Fruit fly (Drosophila melanogaster) whole organism, embryonic: ENCODE results near the gene smash.

Source experiments
- Antp ChIP-seq: fragments of 200-800 bp; sonication (Bioruptor generic); optimal IDR thresholded peaks from 3 replicates; lab custom pipeline; 2016; ENCODE audit warnings: missing biosample characterization, missing genetic modification characterization
- CG10147 ChIP-seq: fragments of 200-800 bp; sonication (Bioruptor generic); optimal IDR thresholded peaks from 2 replicates; lab custom pipeline; 2019; ENCODE audit warnings: missing biosample characterization, mild to moderate bottlenecking, missing genetic modification characterization, moderate library complexity
- CG10209 ChIP-seq: fragments of 200-800 bp; sonication (Bioruptor generic); optimal IDR thresholded peaks from 3 replicates; lab custom pipeline; 2017; ENCODE audit warnings: missing biosample characterization, mild to moderate bottlenecking, missing genetic modification characterization, missing genetic modification reagents
- CG10959 ChIP-seq: fragments of 200-800 bp; sonication (Bioruptor generic); IDR thresholded peaks from 2 replicates; pipeline ENCODE4 v1.3.6; 2022; ENCODE audit warnings: missing biosample characterization, missing genetic modification characterization
- CG12155 ChIP-seq: fragments of 200-800 bp; sonication (Bioruptor generic); optimal IDR thresholded peaks from 3 replicates; lab custom pipeline; 2016; ENCODE audit warnings: missing biosample characterization, missing genetic modification characterization
- CG12219 ChIP-seq: fragments of 200-800 bp; sonication (Bioruptor generic); optimal IDR thresholded peaks from 3 replicates; lab custom pipeline; 2018; ENCODE audit warnings: missing biosample characterization, mild to moderate bottlenecking, missing genetic modification characterization
- CG12299 ChIP-seq: fragments of 200-800 bp; sonication (Bioruptor generic); optimal IDR thresholded peaks from 2 replicates; lab custom pipeline; 2018; ENCODE audit warnings: missing biosample characterization, mild to moderate bottlenecking, missing genetic modification characterization
- CG14014 ChIP-seq: fragments of 200-800 bp; sonication (Bioruptor generic); IDR thresholded peaks from 2 replicates; pipeline ENCODE4 v1.3.6; 2022; ENCODE audit warnings: missing biosample characterization, missing genetic modification characterization
- CG14860 ChIP-seq: fragments of 200-800 bp; sonication (Bioruptor generic); IDR thresholded peaks from 3 replicates; pipeline ENCODE4 v1.3.6; 2022; ENCODE audit warnings: missing biosample characterization, missing genetic modification characterization; ENCODE audit not compliant: partially characterized antibody
- CG18262 ChIP-seq: fragments of 200-800 bp; optimal IDR thresholded peaks from 3 replicates; lab custom pipeline; 2019; ENCODE audit warnings: missing biosample characterization, mild to moderate bottlenecking, missing genetic modification characterization, moderate library complexity
- CG3847 ChIP-seq: fragments of 200-800 bp; sonication (Bioruptor generic); IDR thresholded peaks from 2 replicates; pipeline ENCODE4 v1.3.6; 2022; ENCODE audit warnings: missing biosample characterization, missing genetic modification characterization
- CG4360 ChIP-seq: fragments of 200-800 bp; sonication (Bioruptor generic); IDR thresholded peaks from 2 replicates; pipeline ENCODE4 v1.3.6; 2022; ENCODE audit warnings: missing biosample characterization, missing genetic modification characterization
- CG4730 ChIP-seq: fragments of 200-800 bp; sonication (Bioruptor generic); IDR thresholded peaks from 2 replicates; pipeline ENCODE4 v1.3.6; 2022; ENCODE audit warnings: missing biosample characterization, missing genetic modification characterization
- CG4820 ChIP-seq: fragments of 200-800 bp; sonication (Bioruptor generic); optimal IDR thresholded peaks from 3 replicates; lab custom pipeline; 2016; ENCODE audit warnings: missing biosample characterization, missing genetic modification characterization
- CG6254 ChIP-seq: fragments of 200-800 bp; sonication (Bioruptor generic); optimal IDR thresholded peaks from 3 replicates; lab custom pipeline; 2017; ENCODE audit warnings: mild to moderate bottlenecking, missing biosample characterization, missing genetic modification reagents, missing genetic modification characterization
- CG6813 ChIP-seq: fragments of 200-800 bp; sonication (Bioruptor generic); optimal IDR thresholded peaks from 2 replicates; lab custom pipeline; 2017; ENCODE audit warnings: missing biosample characterization, missing genetic modification characterization, mild to moderate bottlenecking, moderate library complexity, missing genetic modification reagents
- CG9876 ChIP-seq: fragments of 200-800 bp; sonication (Bioruptor generic); optimal IDR thresholded peaks from 2 replicates; lab custom pipeline; 2016; ENCODE audit warnings: missing biosample characterization, missing genetic modification characterization
- CrebB ChIP-seq: fragments of 200-800 bp; sonication (Bioruptor generic); optimal IDR thresholded peaks from 3 replicates; lab custom pipeline; 2018; ENCODE audit warnings: missing biosample characterization, mild to moderate bottlenecking, missing genetic modification characterization
- D ChIP-seq, 2 experiments: fragments of 200-800 bp in 1 of 2; fragments of >200 bp in 1 of 2; sonication (Bioruptor generic) in 1 of 2; optimal IDR thresholded peaks; 2 replicates in 1 of 2; 3 replicates in 1 of 2; lab custom pipeline; 2017; ENCODE audit warnings: mild to moderate bottlenecking in 1 of 2, missing biosample characterization in 1 of 2, missing genetic modification characterization in 1 of 2, missing genetic modification reagents in 1 of 2
- Dbx ChIP-seq: fragments of 200-800 bp; sonication (Bioruptor generic); IDR thresholded peaks from 3 replicates; pipeline ENCODE4 v1.3.6; 2022; ENCODE audit warnings: missing biosample characterization, missing genetic modification characterization
- Drgx ChIP-seq: fragments of 200-800 bp; sonication (Bioruptor generic); IDR thresholded peaks from 2 replicates; pipeline ENCODE4 v1.3.6; 2022; ENCODE audit warnings: missing biosample characterization, missing genetic modification characterization
- E2f1 ChIP-seq: fragments of 200-800 bp; sonication (Bioruptor generic); IDR thresholded peaks from 2 replicates; pipeline ENCODE4 v1.3.6; 2022; ENCODE audit warnings: missing biosample characterization, missing genetic modification characterization
- Gsc ChIP-seq: fragments of 200-800 bp; sonication (Bioruptor generic); IDR thresholded peaks from 2 replicates; pipeline ENCODE4 v1.3.6; 2022; ENCODE audit warnings: missing biosample characterization, missing genetic modification characterization
- H2.0 ChIP-seq: fragments of 200-800 bp; sonication (Bioruptor generic); IDR thresholded peaks from 2 replicates; pipeline ENCODE4 v1.3.6; 2022; ENCODE audit warnings: missing biosample characterization, missing genetic modification characterization
- HLHmδ ChIP-seq: fragments of 200-800 bp; sonication (Bioruptor generic); optimal IDR thresholded peaks from 2 replicates; lab custom pipeline; 2018; ENCODE audit warnings: missing biosample characterization, mild to moderate bottlenecking, missing genetic modification characterization, moderate library complexity
- Hey ChIP-seq: fragments of 200-800 bp; sonication (Bioruptor generic); optimal IDR thresholded peaks from 3 replicates; lab custom pipeline; 2018; ENCODE audit warnings: missing biosample characterization, mild to moderate bottlenecking, missing genetic modification characterization
- HmgZ ChIP-seq: fragments of 200-800 bp; sonication (Bioruptor generic); optimal IDR thresholded peaks from 2 replicates; lab custom pipeline; 2018; ENCODE audit warnings: missing biosample characterization, mild to moderate bottlenecking, missing genetic modification characterization
- Hmr ChIP-seq: fragments of 200-800 bp; sonication (Bioruptor generic); optimal IDR thresholded peaks from 3 replicates; lab custom pipeline; 2017; ENCODE audit warnings: mild to moderate bottlenecking, missing biosample characterization, missing genetic modification reagents, missing genetic modification characterization
- NC2α ChIP-seq: fragments of 200-800 bp; sonication (Bioruptor generic); optimal IDR thresholded peaks from 2 replicates; lab custom pipeline; 2016; ENCODE audit warnings: missing biosample characterization, missing genetic modification characterization
- Optix ChIP-seq: fragments of 200-800 bp; sonication (Bioruptor generic); IDR thresholded peaks from 3 replicates; pipeline ENCODE4 v1.3.6; 2022; ENCODE audit warnings: missing biosample characterization, missing genetic modification characterization
- Rfx ChIP-seq: fragments of 200-800 bp; sonication (Bioruptor generic); IDR thresholded peaks from 2 replicates; pipeline ENCODE4 v1.3.6; 2022; ENCODE audit warnings: missing biosample characterization, missing genetic modification characterization
- Sin3A ChIP-seq: fragments of >200 bp; optimal IDR thresholded peaks from 2 replicates; lab custom pipeline; 2018
- Sox102F ChIP-seq: fragments of 200-800 bp; sonication (Bioruptor generic); optimal IDR thresholded peaks from 2 replicates; lab custom pipeline; 2018; ENCODE audit warnings: missing biosample characterization, mild to moderate bottlenecking, missing genetic modification characterization, moderate library complexity
- Usf ChIP-seq: fragments of 200-800 bp; sonication (Bioruptor generic); optimal IDR thresholded peaks from 2 replicates; lab custom pipeline; 2017; ENCODE audit warnings: missing genotype, missing biosample characterization, missing genetic modification characterization
- Xrp1 ChIP-seq: fragments of 200-800 bp; sonication (Bioruptor generic); IDR thresholded peaks from 2 replicates; pipeline ENCODE4 v1.3.6; 2022; ENCODE audit warnings: missing biosample characterization, missing genetic modification characterization
- cg ChIP-seq: fragments of 200-800 bp; sonication (Bioruptor generic); optimal IDR thresholded peaks from 3 replicates; lab custom pipeline; 2019; ENCODE audit warnings: missing biosample characterization, mild to moderate bottlenecking, missing genetic modification characterization, moderate library complexity
- chinmo ChIP-seq: fragments of 200-800 bp; sonication (Bioruptor generic); IDR thresholded peaks from 4 replicates; pipeline ENCODE4 v1.3.6; 2022; ENCODE audit warnings: missing biosample characterization, missing genetic modification characterization; ENCODE audit not compliant: partially characterized antibody
- dan ChIP-seq: fragments of 200-800 bp; sonication (Bioruptor generic); IDR thresholded peaks from 2 replicates; pipeline ENCODE4 v1.3.6; 2022; ENCODE audit warnings: missing biosample characterization, missing genetic modification characterization
- fd102C ChIP-seq: fragments of 200-800 bp; sonication (Bioruptor generic); optimal IDR thresholded peaks from 2 replicates; lab custom pipeline; 2018; ENCODE audit warnings: missing biosample characterization, mild to moderate bottlenecking, missing genetic modification characterization, moderate library complexity
- fu2 ChIP-seq: fragments of 200-800 bp; sonication (Bioruptor generic); optimal IDR thresholded peaks from 2 replicates; lab custom pipeline; 2016; ENCODE audit warnings: missing biosample characterization, missing genetic modification characterization
- gcm2 ChIP-seq: fragments of 200-800 bp; sonication (Bioruptor generic); optimal IDR thresholded peaks from 2 replicates; lab custom pipeline; 2016; ENCODE audit warnings: missing biosample characterization, missing genetic modification characterization
- her ChIP-seq: fragments of 200-800 bp; sonication (Bioruptor generic); optimal IDR thresholded peaks from 2 replicates; lab custom pipeline; 2016; ENCODE audit warnings: missing biosample characterization, missing genetic modification characterization
- insv ChIP-seq, 2 experiments: fragments of 200-800 bp; sonication (Bioruptor generic); optimal IDR thresholded peaks; 3 replicates each; lab custom pipeline; 2016 to 2018; ENCODE audit warnings: missing biosample characterization in 2 of 2, missing genetic modification characterization in 2 of 2
- mirr ChIP-seq: fragments of 200-800 bp; sonication (Bioruptor generic); optimal IDR thresholded peaks from 3 replicates; lab custom pipeline; 2018; ENCODE audit warnings: missing biosample characterization, mild to moderate bottlenecking, missing genetic modification characterization
- p53 ChIP-seq: fragments of 200-800 bp; sonication (Bioruptor generic); optimal IDR thresholded peaks from 2 replicates; lab custom pipeline; 2016; ENCODE audit warnings: missing biosample characterization, missing genetic modification characterization
- pb ChIP-seq: fragments of 200-800 bp; sonication (Bioruptor generic); optimal IDR thresholded peaks from 3 replicates; lab custom pipeline; 2016; ENCODE audit warnings: missing biosample characterization, missing genetic modification characterization
- phol ChIP-seq: fragments of 200-800 bp; sonication (Bioruptor generic); optimal IDR thresholded peaks from 3 replicates; lab custom pipeline; 2018; ENCODE audit warnings: missing biosample characterization, mild to moderate bottlenecking, missing genetic modification characterization, moderate library complexity
- pros ChIP-seq: fragments of 200-800 bp; sonication (Bioruptor generic); optimal IDR thresholded peaks from 3 replicates; lab custom pipeline; 2019; ENCODE audit warnings: missing biosample characterization, mild to moderate bottlenecking, missing genetic modification characterization, moderate library complexity
- row ChIP-seq: fragments of 200-800 bp; sonication (Bioruptor generic); IDR thresholded peaks from 3 replicates; pipeline ENCODE4 v1.3.6; 2022; ENCODE audit warnings: missing biosample characterization, missing genetic modification characterization
- trh ChIP-seq: fragments of 200-800 bp; sonication (Bioruptor generic); optimal IDR thresholded peaks from 2 replicates; lab custom pipeline; 2016; ENCODE audit warnings: missing biosample characterization, missing genetic modification characterization
- unpg ChIP-seq: fragments of 200-800 bp; sonication (Bioruptor generic); optimal IDR thresholded peaks from 3 replicates; lab custom pipeline; 2018; ENCODE audit warnings: missing biosample characterization, mild to moderate bottlenecking, missing genetic modification characterization, moderate library complexity

smash gene

DNA sequence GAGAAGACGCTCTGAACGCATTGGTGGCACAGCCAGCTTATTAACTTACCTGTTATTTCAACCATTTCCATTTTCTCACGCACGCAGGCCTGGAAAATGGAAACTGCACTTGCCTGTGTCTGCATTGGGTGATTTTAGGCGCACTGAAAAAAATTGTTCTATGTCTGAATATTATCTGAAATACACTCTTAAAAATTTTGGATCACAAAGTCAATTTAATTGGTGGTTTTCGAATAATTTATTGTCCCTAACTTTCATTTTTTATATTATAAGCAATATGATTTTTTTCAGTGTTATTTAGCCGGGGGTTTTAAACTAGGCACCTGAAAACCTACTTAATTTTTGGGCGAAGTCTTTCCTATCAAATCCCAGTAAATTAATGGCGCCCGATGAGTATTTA lies 3.7 kb downstream of the smash start (continued):
- peak; percentile 48 for TF ChIP-seq Hmr
- no peak for TF ChIP-seq chinmo (GFP tag; lab: Robert Waterston, UW)
- TF ChIP-seq CG12219 = peak; percentile 52
- 0 out of 2 replicates have a peak, but pooled peaks have one; percentile 41 for TF ChIP-seq CG4360 (GFP tag; lab: Robert Waterston, UW)
- peak; percentile 15 for TF ChIP-seq pros (GFP tag; lab: Kevin White, UChicago)
- peak; percentile 68 for TF ChIP-seq CG10147 (GFP tag; lab: Kevin White, UChicago)
- no peak for TF ChIP-seq Sin3A (lab: Kevin White, UChicago)
- peak; percentile 94 for TF ChIP-seq CG18262 (tag; lab: Kevin White, UChicago)
- peak; percentile 25 for TF ChIP-seq her
- TF ChIP-seq fd102C (GFP tag; lab: Kevin White, UChicago) = peak; percentile 80
- TF ChIP-seq phol (tag; lab: Kevin White, UChicago) = peak; percentile 92
- TF ChIP-seq dan (GFP tag; lab: Robert Waterston, UW) = no peak
- peak; percentile 62 for TF ChIP-seq Rfx (GFP tag; lab: Robert Waterston, UW)
- no peak for TF ChIP-seq CG12155 (GFP tag; lab: Kevin White, UChicago)
- peak; percentile 48 for TF ChIP-seq Usf (GFP tag; lab: Kevin White, UChicago)
- peak; percentile 94 for TF ChIP-seq Xrp1
- TF ChIP-seq NC2α = no peak
- TF ChIP-seq fu2 = no peak
- peak; percentile 86 for TF ChIP-seq unpg (GFP tag; lab: Kevin White, UChicago)
- peak; percentile 60 for TF ChIP-seq Antp
- peak; percentile 79 for TF ChIP-seq row
- TF ChIP-seq Sox102F (GFP tag; lab: Kevin White, UChicago) = peak; percentile 80
- no peak for TF ChIP-seq cg (GFP tag; lab: Kevin White, UChicago)
- peak; percentile 50; the same call in 1 of the 3 replicates for TF ChIP-seq Optix
- no peak for TF ChIP-seq CG14860
- TF ChIP-seq CG14014 (GFP tag; lab: Robert Waterston, UW) = peak; percentile 59
- TF ChIP-seq CrebB = no peak
- peak; percentile 5 for TF ChIP-seq HmgZ
- peak; percentile 87 for TF ChIP-seq CG4820
- peak; percentile 3 for TF ChIP-seq gcm2 (GFP tag; lab: Kevin White, UChicago)
- peak; percentile 51 for TF ChIP-seq pb (GFP tag; lab: Kevin White, UChicago)
- TF ChIP-seq H2.0 = peak; percentile 79
- peak; percentile 76 for TF ChIP-seq E2f1 (GFP tag; lab: Robert Waterston, UW)
- TF ChIP-seq CG10959 (GFP tag; lab: Robert Waterston, UW) = peak; percentile 92
- TF ChIP-seq mirr (GFP tag; lab: Kevin White, UChicago) = no peak
- TF ChIP-seq HLHmδ (GFP tag; lab: Kevin White, UChicago) = no peak
- peak; percentile 55 for TF ChIP-seq CG10209 (GFP tag; lab: Kevin White, UChicago)
- peak; percentile 84 for TF ChIP-seq CG6254 (GFP tag; lab: Kevin White, UChicago)
- peak; percentile 73 for TF ChIP-seq Drgx (GFP tag; lab: Robert Waterston, UW)
- TF ChIP-seq CG6813 (GFP tag; lab: Kevin White, UChicago) = peak; percentile 75
- TF ChIP-seq Hey (tag; lab: Kevin White, UChicago) = no peak
- no peak for TF ChIP-seq Gsc (GFP tag; lab: Robert Waterston, UW)
- TF ChIP-seq CG12299 (tag; lab: Kevin White, UChicago) = peak; percentile 24
- no peak for TF ChIP-seq insv (GFP tag; optimal IDR thresholded peaks at IDR 0.05; lab: Kevin White, UChicago)
- TF ChIP-seq CG4730 (GFP tag; lab: Robert Waterston, UW) = peak; percentile 72
- TF ChIP-seq Dbx (GFP tag; lab: Robert Waterston, UW) = no peak
- peak; percentile 36 for TF ChIP-seq p53 (GFP tag; lab: Kevin White, UChicago)
- no peak for TF ChIP-seq CG9876 (GFP tag; lab: Kevin White, UChicago)
- no peak for TF ChIP-seq trh (GFP tag; lab: Kevin White, UChicago)
- no peak for TF ChIP-seq D (optimal IDR thresholded peaks at IDR 0.05; lab: Kevin White, UChicago)
- peak; percentile 85 for TF ChIP-seq D (GFP tag; optimal IDR thresholded peaks at IDR 0.05; lab: Kevin White, UChicago)
- TF ChIP-seq CG3847 (GFP tag; lab: Robert Waterston, UW) = no peak
